Worm (Caenorhabditis elegans) whole organism, mixed stage, embryonic: ENCODE results near the gene C39B5.5.

Experiments used
- M03D4.4 ChIP-seq: sonication (generic microtip); optimal IDR thresholded peaks from 2 replicates; lab custom pipeline; 2017; ENCODE audit warnings: mild to moderate bottlenecking, missing genetic modification characterization, missing compliant biosample characterization
- ces-1 ChIP-seq: fragments of 150-350 bp; optimal IDR thresholded peaks from 2 replicates; lab custom pipeline; 2014; ENCODE audit warnings: missing biosample characterization, missing genetic modification reagents, missing genetic modification characterization
- lin-32 ChIP-seq: fragments of 200-800 bp; sonication (Bioruptor generic); optimal IDR thresholded peaks from 2 replicates; lab custom pipeline; 2018; ENCODE audit warnings: mild to moderate bottlenecking, missing genetic modification characterization, missing compliant biosample characterization
- nhr-237 ChIP-seq: fragments of 150-350 bp; optimal IDR thresholded peaks from 2 replicates; lab custom pipeline; 2014; ENCODE audit warnings: missing biosample characterization, missing genetic modification characterization
- nhr-28 ChIP-seq: fragments of 150-350 bp; optimal IDR thresholded peaks from 2 replicates; lab custom pipeline; 2014; ENCODE audit warnings: missing biosample characterization, missing genetic modification characterization

DNA sequence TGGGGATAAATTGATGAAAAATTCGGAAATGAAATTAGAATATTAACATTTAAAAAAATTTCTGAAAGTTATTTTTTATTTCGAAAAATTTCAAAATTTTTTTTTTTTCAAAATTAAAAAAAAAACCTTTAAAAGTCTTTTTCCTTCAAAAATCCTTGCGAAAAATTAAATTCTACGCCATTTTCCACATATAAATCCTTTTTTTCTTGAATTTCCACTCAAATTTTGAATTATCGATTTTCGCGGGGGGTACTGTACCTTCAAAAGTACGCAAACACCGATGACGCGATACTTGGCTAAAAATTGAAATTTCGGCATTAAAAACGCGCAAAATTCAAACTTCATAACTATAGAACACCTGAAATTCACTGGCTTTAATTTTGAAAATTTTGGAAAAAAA lies 2.6 kb downstream of the C39B5.5 start:
- TF ChIP-seq nhr-28 (tag; lab: Kevin White, UChicago) = no peak
- no peak for TF ChIP-seq M03D4.4 (tag; lab: Kevin White, UChicago)
- TF ChIP-seq nhr-237 = no peak
- TF ChIP-seq ces-1 = no peak
- TF ChIP-seq lin-32 (GFP tag; lab: Kevin White, UChicago) = no peak
